Worm (Caenorhabditis elegans): Measurements from ENCODE around the gene aexr-1.

ce11 chrX:6637933-6638332, 2.9 kb upstream of the aexr-1 start:
- TF ChIP-seq nhr-237 (tag; optimal IDR thresholded peaks at IDR 0.05): no peak
- no peak for TF ChIP-seq hlh-1 (tag; optimal IDR thresholded peaks at IDR 0.05)
- no peak for TF ChIP-seq nhr-28 (tag; optimal IDR thresholded peaks at IDR 0.05)
- TF ChIP-seq nhr-12 (tag; optimal IDR thresholded peaks at IDR 0.05): no peak
- TF ChIP-seq blmp-1 (tag; optimal IDR thresholded peaks at IDR 0.05): no peak
- TF ChIP-seq pha-4 (tag; optimal IDR thresholded peaks at IDR 0.05): no peak
- TF ChIP-seq elt-1 (tag; optimal IDR thresholded peaks at IDR 0.05; ENCODE audit: borderline replicate concordance, insufficient read depth): no peak
